Worm (Caenorhabditis elegans): ENCODE results near the gene apm-3.
A peak's percentile ranks its signal among the peaks of the same experiment; 100 is the strongest.

apm-3 gene

DNA sequence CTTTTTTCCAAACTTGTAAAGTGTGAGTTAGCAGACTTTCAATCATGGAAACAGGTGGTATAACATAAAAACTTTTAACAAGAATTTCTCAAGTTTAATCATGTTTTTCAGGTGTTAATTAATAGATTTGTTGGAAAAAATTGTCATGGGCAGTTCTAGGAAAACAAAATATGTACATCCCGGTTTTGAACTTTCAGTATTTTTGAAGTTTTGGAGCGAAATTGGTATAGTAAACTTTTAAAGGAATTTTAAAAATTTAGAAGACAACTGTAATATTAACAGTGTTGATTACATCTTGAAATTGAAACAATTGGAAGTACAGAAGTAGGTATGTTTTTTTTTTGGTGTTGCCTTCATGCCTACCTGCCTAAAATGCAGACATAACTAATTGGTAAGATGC lies 39.9 kb downstream of the apm-3 start:
- TF ChIP-seq xbp-1 (tag; optimal IDR thresholded peaks at IDR 0.05): no peak
- peak; percentile 68 for TF ChIP-seq hlh-4 (tag; optimal IDR thresholded peaks at IDR 0.05)
- no peak for TF ChIP-seq zag-1 (tag; optimal IDR thresholded peaks at IDR 0.05)
- TF ChIP-seq dpl-1 (GFP tag; optimal IDR thresholded peaks at IDR 0.05): no peak
- TF ChIP-seq sup-37 (GFP tag; optimal IDR thresholded peaks at IDR 0.05): no peak
- TF ChIP-seq nhr-71 (tag; optimal IDR thresholded peaks at IDR 0.05): peak; percentile 33
- no peak for TF ChIP-seq aly-2 (tag; optimal IDR thresholded peaks at IDR 0.05)
- no peak for TF ChIP-seq unc-98 (GFP tag; IDR thresholded peaks at IDR 0.05)
- TF ChIP-seq jun-1 (tag; optimal IDR thresholded peaks at IDR 0.05): no peak
- peak; percentile 1 for TF ChIP-seq nhr-47 (tag; optimal IDR thresholded peaks at IDR 0.05)
- TF ChIP-seq tlp-1 (tag; optimal IDR thresholded peaks at IDR 0.05): no peak
- no peak for TF ChIP-seq ceh-88 (GFP tag; IDR thresholded peaks at IDR 0.05)
- TF ChIP-seq mdl-1 (tag; optimal IDR thresholded peaks at IDR 0.05): no peak
- TF ChIP-seq zip-4 (GFP tag; optimal IDR thresholded peaks at IDR 0.05): no peak
- no peak for TF ChIP-seq blmp-1 (tag; optimal IDR thresholded peaks at IDR 0.05)
- TF ChIP-seq nhr-11 (tag; optimal IDR thresholded peaks at IDR 0.05): no peak
- no peak for TF ChIP-seq elt-3 (tag; optimal IDR thresholded peaks at IDR 0.05)
- TF ChIP-seq mef-2 (tag; optimal IDR thresholded peaks at IDR 0.05): no peak
- TF ChIP-seq efl-3 (GFP tag; optimal IDR thresholded peaks at IDR 0.05): no peak
- TF ChIP-seq grh-1 (GFP tag; IDR thresholded peaks at IDR 0.05): no peak
- TF ChIP-seq mep-1 (tag; optimal IDR thresholded peaks at IDR 0.05): no peak
- TF ChIP-seq pqm-1 (tag; optimal IDR thresholded peaks at IDR 0.05): no peak

- TF ChIP-seq tbx-2 (tag; optimal IDR thresholded peaks at IDR 0.05): no peak
- TF ChIP-seq egl-27 (tag; optimal IDR thresholded peaks at IDR 0.05): no peak
- TF ChIP-seq ceh-8 (GFP tag; optimal IDR thresholded peaks at IDR 0.05): no peak
- no peak for TF ChIP-seq fos-1 (tag; optimal IDR thresholded peaks at IDR 0.05)
- no peak for TF ChIP-seq aly-2 (tag; optimal IDR thresholded peaks at IDR 0.05)
- no peak for TF ChIP-seq ama-1 (optimal IDR thresholded peaks at IDR 0.05)
- no peak for TF ChIP-seq efl-1 (optimal IDR thresholded peaks at IDR 0.05)
- no peak for TF ChIP-seq efl-1 (GFP tag; optimal IDR thresholded peaks at IDR 0.05 in 1 of 2)
- no peak for TF ChIP-seq lin-13 (GFP tag; optimal IDR thresholded peaks at IDR 0.05)
- TF ChIP-seq Y116A8C.19 (tag; optimal IDR thresholded peaks at IDR 0.05; ENCODE audit: borderline replicate concordance): no peak
- TF ChIP-seq snpc-4 (tag; optimal IDR thresholded peaks at IDR 0.05): no peak
- TF ChIP-seq nhr-77 (tag; optimal IDR thresholded peaks at IDR 0.05): no peak
- no peak for TF ChIP-seq ztf-4 (tag; optimal IDR thresholded peaks at IDR 0.05)
- no peak for TF ChIP-seq zag-1 (tag; optimal IDR thresholded peaks at IDR 0.05)
- no peak for TF ChIP-seq nhr-12 (tag; optimal IDR thresholded peaks at IDR 0.05)
- TF ChIP-seq zip-4 (GFP tag; optimal IDR thresholded peaks at IDR 0.05): no peak
- no peak for TF ChIP-seq ets-5 (GFP tag; IDR thresholded peaks at IDR 0.05)
- TF ChIP-seq dsc-1 (tag; optimal IDR thresholded peaks at IDR 0.05): no peak
- no peak for TF ChIP-seq nhr-237 (tag; optimal IDR thresholded peaks at IDR 0.05)
- no peak for TF ChIP-seq snu-23 (GFP tag; optimal IDR thresholded peaks at IDR 0.05)
- no peak for TF ChIP-seq nhr-90 (tag; optimal IDR thresholded peaks at IDR 0.05; ENCODE audit: poor library complexity)
Measured at ce11 chrX:1004037-1004436, 49.3 kb downstream of the apm-3 start, which contains the start of gene cutl-21. Gene cutl-21, plus strand, starts transcription at chrX:1004337.

DNA sequence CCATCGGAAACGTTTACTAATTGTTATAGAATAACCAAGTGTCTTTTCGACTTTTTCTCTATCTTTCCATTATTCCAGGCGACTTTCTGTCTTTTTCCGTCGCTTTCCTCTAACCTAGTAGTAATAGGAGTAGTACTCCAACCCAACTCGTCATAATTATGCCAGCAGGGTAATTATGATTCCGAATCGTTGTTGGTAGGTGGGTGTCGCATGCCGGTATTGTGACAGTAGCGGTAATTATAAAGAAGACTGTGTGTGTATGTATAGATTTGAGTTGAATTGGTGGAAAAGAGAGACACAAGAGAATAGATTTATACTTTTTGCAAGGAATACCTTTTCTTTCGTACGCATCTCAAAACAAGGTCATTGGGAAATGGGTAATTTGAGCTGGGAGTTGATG lies 50.3 kb downstream of the apm-3 start:
- TF ChIP-seq nhr-85 (tag) (peak; percentile 81), pqm-1 (tag; optimal IDR thresholded peaks at IDR 0.05) (no peak), ceh-8 (GFP tag; optimal IDR thresholded peaks at IDR 0.05) (peak; percentile 27), blmp-1 (tag; optimal IDR thresholded peaks at IDR 0.05) (peak; percentile 29), elt-3 (tag; optimal IDR thresholded peaks at IDR 0.05) (no peak), tbx-2 (tag; optimal IDR thresholded peaks at IDR 0.05) (no peak), fkh-4 (tag; optimal IDR thresholded peaks at IDR 0.05; ENCODE audit: borderline replicate concordance) (no peak), lin-15B (tag; optimal IDR thresholded peaks at IDR 0.05) (no peak), mep-1 (tag; optimal IDR thresholded peaks at IDR 0.05) (peak; percentile 25), fkh-10 (GFP tag; optimal IDR thresholded peaks at IDR 0.05) (no peak)
